Worm (Caenorhabditis elegans) whole organism, L4 larva: ENCODE measurements around the gene adbp-1.

Experiments
- D1046.2 ChIP-seq: fragments of 200-800 bp; sonication (Bioruptor generic); IDR thresholded peaks from 2 replicates; pipeline ENCODE4 v1.3.6; 2022; ENCODE audit warnings: missing genetic modification characterization, missing compliant biosample characterization
- F26F4.8 ChIP-seq: fragments of 200-800 bp; sonication (Bioruptor generic); conservative IDR thresholded peaks from 2 replicates; pipeline ENCODE4 v1.3.6; 2022; ENCODE audit warnings: missing genetic modification characterization, missing compliant biosample characterization
- F44E2.7 ChIP-seq: fragments of 200-800 bp; sonication (Bioruptor generic); IDR thresholded peaks from 2 replicates; pipeline ENCODE4 v2.1.2; 2022; ENCODE audit warnings: missing genetic modification characterization, missing compliant biosample characterization
- F49E8.2 ChIP-seq: sonication (generic microtip); optimal IDR thresholded peaks from 2 replicates; lab custom pipeline; 2016; ENCODE audit warnings: missing compliant biosample characterization, mild to moderate bottlenecking, missing genetic modification characterization, borderline replicate concordance
- T20F7.1 ChIP-seq: fragments of 200-800 bp; sonication (Bioruptor generic); optimal IDR thresholded peaks from 2 replicates; lab custom pipeline; 2018; ENCODE audit warnings: mild to moderate bottlenecking, missing genetic modification characterization, missing compliant biosample characterization
- T26A8.4 ChIP-seq: fragments of 200-800 bp; sonication (Bioruptor generic); IDR thresholded peaks from 2 replicates; pipeline ENCODE4 v1.3.6; 2022; ENCODE audit warnings: missing genetic modification characterization, missing compliant biosample characterization
- Y75B8A.6 ChIP-seq: fragments of 200-800 bp; sonication (Bioruptor generic); IDR thresholded peaks from 2 replicates; pipeline ENCODE4 v1.3.6; 2022; ENCODE audit warnings: missing genetic modification reagents, missing genetic modification characterization, missing compliant biosample characterization
- ZK546.5 ChIP-seq, 2 experiments: sonication (generic microtip); optimal IDR thresholded peaks; 2 replicates each; lab custom pipeline; 2017; ENCODE audit warnings: missing biosample characterization in 2 of 2, missing genetic modification characterization in 2 of 2
- arid-1 ChIP-seq: fragments of 200-800 bp; sonication (Bioruptor generic); conservative IDR thresholded peaks from 2 replicates; pipeline ENCODE4 v1.3.6; 2022; ENCODE audit warnings: missing genetic modification reagents, missing genetic modification characterization, missing compliant biosample characterization
- attf-4 ChIP-seq: sonication (generic microtip); optimal IDR thresholded peaks from 3 replicates; lab custom pipeline; 2017; ENCODE audit warnings: missing biosample characterization, missing genetic modification characterization
- ceh-32 ChIP-seq: sonication (generic microtip); optimal IDR thresholded peaks from 2 replicates; lab custom pipeline; 2016; ENCODE audit warnings: mild to moderate bottlenecking, missing genetic modification characterization, missing compliant biosample characterization; ENCODE audit not compliant: poor library complexity
- ceh-82 ChIP-seq: sonication (generic microtip); optimal IDR thresholded peaks from 2 replicates; lab custom pipeline; 2017; ENCODE audit warnings: missing biosample characterization, missing genetic modification characterization
- cey-2 ChIP-seq: sonication (generic microtip); optimal IDR thresholded peaks from 3 replicates; lab custom pipeline; 2017; ENCODE audit warnings: missing genetic modification characterization, mild to moderate bottlenecking, missing compliant biosample characterization, antibody characterized with exemption, borderline replicate concordance; ENCODE audit not compliant: insufficient read depth
- dmd-9 ChIP-seq: fragments of 200-800 bp; sonication (Bioruptor generic); IDR thresholded peaks from 2 replicates; pipeline ENCODE4 v1.3.6; 2022; ENCODE audit warnings: missing genetic modification reagents, missing genetic modification characterization, missing compliant biosample characterization
- gei-8 ChIP-seq: fragments of 200-800 bp; sonication (Bioruptor generic); optimal IDR thresholded peaks from 2 replicates; lab custom pipeline; 2018; ENCODE audit warnings: mild to moderate bottlenecking, missing genetic modification characterization, missing compliant biosample characterization
- hif-1 ChIP-seq, 2 experiments: sonication (generic microtip); optimal IDR thresholded peaks; 2 replicates each; lab custom pipeline; 2016 to 2017; ENCODE audit warnings: missing compliant biosample characterization in 2 of 2, missing genetic modification characterization in 2 of 2, missing genetic modification reagents in 2 of 2, missing genotype in 2 of 2, mild to moderate bottlenecking in 1 of 2
- hlh-11 ChIP-seq: fragments of 200-800 bp; sonication (Bioruptor generic); optimal IDR thresholded peaks from 2 replicates; lab custom pipeline; 2018; ENCODE audit warnings: mild to moderate bottlenecking, missing genetic modification characterization, missing compliant biosample characterization
- hlh-30 ChIP-seq: sonication (generic microtip); optimal IDR thresholded peaks from 2 replicates; lab custom pipeline; 2017; ENCODE audit warnings: antibody characterized with exemption, mild to moderate bottlenecking, missing genetic modification characterization, missing compliant biosample characterization; ENCODE audit not compliant: insufficient read depth
- hmg-1.1 ChIP-seq: fragments of 200-800 bp; sonication (Bioruptor generic); IDR thresholded peaks from 2 replicates; pipeline ENCODE4 v1.3.6; 2022; ENCODE audit warnings: missing genetic modification reagents, missing genetic modification characterization, missing compliant biosample characterization
- jun-1 ChIP-seq: fragments of 150-350 bp; optimal IDR thresholded peaks from 2 replicates; lab custom pipeline; 2014; ENCODE audit warnings: missing biosample characterization, missing genetic modification reagents, missing genetic modification characterization
- lim-7 ChIP-seq: fragments of 200-800 bp; sonication (Bioruptor generic); IDR thresholded peaks from 2 replicates; pipeline ENCODE4 v1.3.6; 2022; ENCODE audit warnings: missing genetic modification characterization, missing compliant biosample characterization
- lin-1 ChIP-seq: fragments of 200-800 bp; sonication (Bioruptor generic); IDR thresholded peaks from 2 replicates; pipeline ENCODE4 v1.3.6; 2022; ENCODE audit warnings: missing genetic modification reagents, missing genetic modification characterization, missing compliant biosample characterization
- lin-15B ChIP-seq: fragments of 150-350 bp; sonication (generic microtip); optimal IDR thresholded peaks from 3 replicates; lab custom pipeline; 2014; ENCODE audit warnings: missing biosample characterization, missing genetic modification characterization
- lin-29 ChIP-seq: fragments of 200-800 bp; sonication (Bioruptor generic); IDR thresholded peaks from 2 replicates; pipeline ENCODE4 v1.3.6; 2022; ENCODE audit warnings: missing genetic modification reagents, missing genetic modification characterization, missing compliant biosample characterization
- lin-38 ChIP-seq: fragments of 200-800 bp; sonication (Bioruptor generic); IDR thresholded peaks from 2 replicates; pipeline ENCODE4 v1.3.6; 2022; ENCODE audit warnings: missing genetic modification reagents, missing genetic modification characterization, missing compliant biosample characterization
- lin-39 ChIP-seq: fragments of 150-350 bp; optimal IDR thresholded peaks from 2 replicates; lab custom pipeline; 2014; ENCODE audit warnings: missing biosample characterization, missing genetic modification reagents, missing genetic modification characterization
- lsy-2 ChIP-seq, 2 experiments: fragments of 150-350 bp in 1 of 2; sonication (generic microtip) in 1 of 2; optimal IDR thresholded peaks; 2 replicates each; lab custom pipeline; 2014 to 2017; ENCODE audit warnings: missing biosample characterization in 2 of 2, missing genetic modification characterization in 2 of 2
- madf-5 ChIP-seq, 2 experiments: fragments of 200-800 bp; sonication (Bioruptor generic); IDR thresholded peaks; 2 replicates each; pipeline ENCODE4 v1.3.6; 2022; ENCODE audit warnings: missing compliant biosample characterization in 2 of 2, missing genetic modification characterization in 2 of 2
- madf-9 ChIP-seq: fragments of 200-800 bp; sonication (Bioruptor generic); conservative IDR thresholded peaks from 2 replicates; pipeline ENCODE4 v1.3.6; 2022; ENCODE audit warnings: missing genetic modification reagents, missing genetic modification characterization, missing compliant biosample characterization
- mdl-1 ChIP-seq, 2 experiments: fragments of 150-350 bp in 1 of 2; sonication (generic microtip) in 1 of 2; optimal IDR thresholded peaks; 2 replicates each; lab custom pipeline; 2014 to 2017; ENCODE audit warnings: missing biosample characterization in 2 of 2, missing genetic modification characterization in 2 of 2
- mdt-29 ChIP-seq: fragments of 200-800 bp; sonication (Bioruptor generic); IDR thresholded peaks from 2 replicates; pipeline ENCODE4 v1.3.6; 2022; ENCODE audit warnings: missing genetic modification reagents, missing genetic modification characterization, missing compliant biosample characterization
- mep-1 ChIP-seq: fragments of 150-350 bp; sonication (generic microtip); optimal IDR thresholded peaks from 3 replicates; lab custom pipeline; 2014; ENCODE audit warnings: missing biosample characterization, missing genetic modification characterization
- mes-2 ChIP-seq: sonication (generic microtip); optimal IDR thresholded peaks from 2 replicates; lab custom pipeline; 2016; ENCODE audit warnings: missing genotype, mild to moderate bottlenecking, missing genetic modification characterization, missing compliant biosample characterization; ENCODE audit not compliant: poor library complexity, severe bottlenecking
- mxl-2 ChIP-seq: fragments of 200-800 bp; sonication (Bioruptor generic); conservative IDR thresholded peaks from 2 replicates; pipeline ENCODE4 v1.3.6; 2022; ENCODE audit warnings: missing genetic modification reagents, missing genetic modification characterization, missing compliant biosample characterization
- mxl-3 ChIP-seq: fragments of 200-800 bp; sonication (Bioruptor generic); optimal IDR thresholded peaks from 2 replicates; lab custom pipeline; 2018; ENCODE audit warnings: mild to moderate bottlenecking, missing genetic modification characterization, missing compliant biosample characterization
- nhr-102 ChIP-seq: sonication (generic microtip); optimal IDR thresholded peaks from 2 replicates; lab custom pipeline; 2016; ENCODE audit warnings: mild to moderate bottlenecking, missing genetic modification characterization, moderate library complexity, missing compliant biosample characterization
- nhr-41 ChIP-seq: fragments of 200-800 bp; sonication (Bioruptor generic); IDR thresholded peaks from 2 replicates; pipeline ENCODE4 v1.3.6; 2022; ENCODE audit warnings: missing genetic modification reagents, missing genetic modification characterization, missing compliant biosample characterization
- nhr-48 ChIP-seq: sonication (generic microtip); optimal IDR thresholded peaks from 2 replicates; lab custom pipeline; 2016; ENCODE audit warnings: mild to moderate bottlenecking, missing genetic modification characterization, missing compliant biosample characterization
- nhr-6 ChIP-seq: fragments of 150-350 bp; optimal IDR thresholded peaks from 2 replicates; lab custom pipeline; 2014; ENCODE audit warnings: missing biosample characterization, missing genetic modification characterization
- nhr-76 ChIP-seq: fragments of 150-350 bp; optimal IDR thresholded peaks from 2 replicates; lab custom pipeline; 2014; ENCODE audit warnings: missing biosample characterization, missing genetic modification characterization
- pqm-1 ChIP-seq: sonication (generic microtip); optimal IDR thresholded peaks from 2 replicates; lab custom pipeline; 2017; ENCODE audit warnings: missing biosample characterization, missing genetic modification characterization
- sdz-12 ChIP-seq: fragments of 200-800 bp; sonication (Bioruptor generic); optimal IDR thresholded peaks from 2 replicates; lab custom pipeline; 2018; ENCODE audit warnings: mild to moderate bottlenecking, missing genetic modification characterization, missing compliant biosample characterization
- set-16 ChIP-seq: fragments of 200-800 bp; sonication (Bioruptor generic); IDR thresholded peaks from 2 replicates; pipeline ENCODE4 v1.3.6; 2022; ENCODE audit warnings: missing genetic modification reagents, missing genetic modification characterization, missing compliant biosample characterization
- skn-1 ChIP-seq: fragments of 150-350 bp; optimal IDR thresholded peaks from 2 replicates; lab custom pipeline; 2014; ENCODE audit warnings: missing biosample characterization, missing genetic modification characterization
- snpc-4 ChIP-seq: fragments of 150-350 bp; optimal IDR thresholded peaks from 2 replicates; lab custom pipeline; 2014; ENCODE audit warnings: missing biosample characterization, missing genetic modification characterization
- spr-1 ChIP-seq: sonication (generic microtip); optimal IDR thresholded peaks from 2 replicates; lab custom pipeline; 2016; ENCODE audit warnings: mild to moderate bottlenecking, missing genetic modification characterization, missing compliant biosample characterization
- unc-130 ChIP-seq: sonication (generic microtip); optimal IDR thresholded peaks from 2 replicates; lab custom pipeline; 2016; ENCODE audit warnings: missing genetic modification reagents, missing genetic modification characterization, missing compliant biosample characterization
- unc-39 ChIP-seq: sonication (generic microtip); optimal IDR thresholded peaks from 2 replicates; lab custom pipeline; 2017; ENCODE audit warnings: missing biosample characterization, missing genetic modification characterization
- zip-11 ChIP-seq: fragments of 200-800 bp; sonication (Bioruptor generic); IDR thresholded peaks from 2 replicates; pipeline ENCODE4 v1.3.6; 2022; ENCODE audit warnings: missing genetic modification characterization, missing compliant biosample characterization
- zip-2 ChIP-seq: fragments of 150-350 bp; optimal IDR thresholded peaks from 2 replicates; lab custom pipeline; 2014; ENCODE audit warnings: missing biosample characterization, missing genetic modification characterization
- ztf-11 ChIP-seq: fragments of 150-350 bp; optimal IDR thresholded peaks from 2 replicates; lab custom pipeline; 2014; ENCODE audit warnings: missing biosample characterization, missing genetic modification characterization

The adbp-1 gene

ce11 chrII:11453025-11453424 is 9.1 kb downstream of the adbp-1 start, which contains the start of gene rsp-1 (continued):
- TF ChIP-seq unc-130 (GFP tag; lab: Kevin White, UChicago) (peak; percentile 44), lim-7 (no peak), gei-8 (GFP tag; lab: Kevin White, UChicago) (no peak), T26A8.4 (GFP tag; lab: Robert Waterston, UW) (peak; percentile 84), zip-11 (GFP tag; lab: Robert Waterston, UW) (no peak), Y75B8A.6 (no peak), ceh-82 (tag; lab: Kevin White, UChicago) (no peak), mep-1 (tag; lab: Kevin White, UChicago) (peak; percentile 95), hlh-30 (tag; lab: Kevin White, UChicago) (peak; percentile 85), arid-1 (GFP tag; lab: Robert Waterston, UW) (peak; percentile 88), lin-39 (tag; lab: Kevin White, UChicago) (no peak), F44E2.7 (0 out of 2 replicates have a peak, but pooled peaks have one; percentile 49), lin-15B (tag; lab: Kevin White, UChicago) (no peak), dmd-9 (GFP tag; lab: Robert Waterston, UW) (peak; percentile 83), zip-2 (peak; percentile 55), lin-1 (peak; percentile 80), attf-4 (tag; lab: Kevin White, UChicago) (no peak), mxl-3 (GFP tag; lab: Kevin White, UChicago) (peak; percentile 78), F26F4.8 (GFP tag; lab: Robert Waterston, UW) (no peak), nhr-41 (no peak), skn-1 (tag; lab: Kevin White, UChicago) (no peak), mxl-2 (GFP tag; lab: Robert Waterston, UW) (no peak), T20F7.1 (GFP tag; lab: Kevin White, UChicago) (peak; percentile 90), F49E8.2 (tag; lab: Kevin White, UChicago) (peak; percentile 34), hlh-11 (tag; lab: Kevin White, UChicago) (peak; percentile 91), nhr-48 (tag; lab: Kevin White, UChicago) (peak; percentile 82), cey-2 (tag; lab: Kevin White, UChicago) (no peak), snpc-4 (tag; lab: Kevin White, UChicago) (no peak), nhr-102 (tag; lab: Kevin White, UChicago) (peak; percentile 87), mdl-1 (tag; optimal IDR thresholded peaks at IDR 0.05; lab: Kevin White, UChicago) (peak in 1 of 2 experiments; percentile 76), unc-39 (no peak), mes-2 (tag; lab: Kevin White, UChicago) (peak; percentile 95), hif-1 (tag; optimal IDR thresholded peaks at IDR 0.05; lab: Kevin White, UChicago) (peak; percentile 3 to 79), ceh-32 (tag; lab: Kevin White, UChicago) (no peak), mdt-29 (0 out of 2 replicates have a peak, but pooled peaks have one; percentile 11), ZK546.5 (tag; optimal IDR thresholded peaks at IDR 0.05; lab: Kevin White, UChicago) (no peak), lin-29 (peak; percentile 64; the same call in 1 of the 2 replicates), madf-5 (GFP tag; IDR thresholded peaks at IDR 0.05; lab: Robert Waterston, UW) (no peak), nhr-76 (tag; lab: Kevin White, UChicago) (no peak), pqm-1 (tag; lab: Kevin White, UChicago) (peak; percentile 41), lin-38 (GFP tag; lab: Robert Waterston, UW) (peak; percentile 89), sdz-12 (GFP tag; lab: Kevin White, UChicago) (no peak), ztf-11 (tag; lab: Kevin White, UChicago) (no peak), hmg-1.1 (GFP tag; lab: Robert Waterston, UW) (peak; percentile 90), D1046.2 (no peak), spr-1 (tag; lab: Kevin White, UChicago) (peak; percentile 80), madf-9 (GFP tag; lab: Robert Waterston, UW) (peak; percentile 75; the same call in 1 of the 2 replicates), nhr-6 (tag; lab: Kevin White, UChicago) (peak; percentile 93), lsy-2 (tag; optimal IDR thresholded peaks at IDR 0.05; lab: Kevin White, UChicago) (peak; percentile 74 to 94), jun-1 (tag; lab: Kevin White, UChicago) (peak; percentile 72), set-16 (GFP tag; lab: Robert Waterston, UW) (0 out of 2 replicates have a peak, but pooled peaks have one; percentile 7)
